Worm (Caenorhabditis elegans) whole organism, L4 larva: ENCODE data around the gene Y37A1A.4.
A peak's percentile ranks its signal among the peaks of the same experiment; 100 is the strongest.

Experiments used
- D1046.2 ChIP-seq: fragments of 200-800 bp; sonication (Bioruptor generic); IDR thresholded peaks from 2 replicates; pipeline ENCODE4 v1.3.6; 2022; ENCODE audit warnings: missing genetic modification characterization, missing compliant biosample characterization
- F37D6.2 ChIP-seq: sonication (generic microtip); optimal IDR thresholded peaks from 2 replicates; lab custom pipeline; 2016; ENCODE audit warnings: mild to moderate bottlenecking, missing genetic modification characterization, missing compliant biosample characterization
- R02D3.7 ChIP-seq: fragments of 150-350 bp; sonication (generic microtip); optimal IDR thresholded peaks from 3 replicates; lab custom pipeline; 2014; ENCODE audit warnings: missing biosample characterization, missing genetic modification characterization
- T26A8.4 ChIP-seq: fragments of 200-800 bp; sonication (Bioruptor generic); IDR thresholded peaks from 2 replicates; pipeline ENCODE4 v1.3.6; 2022; ENCODE audit warnings: missing genetic modification characterization, missing compliant biosample characterization
- Y105C5A.15 ChIP-seq: fragments of 200-800 bp; sonication (Bioruptor generic); IDR thresholded peaks from 2 replicates; pipeline ENCODE4 v1.3.6; 2022; ENCODE audit warnings: missing genetic modification characterization, missing compliant biosample characterization
- Y48G9A.11 ChIP-seq: fragments of 200-800 bp; sonication (Bioruptor generic); IDR thresholded peaks from 2 replicates; pipeline ENCODE4 v1.3.6; 2022; ENCODE audit warnings: missing genetic modification reagents, missing genetic modification characterization, missing compliant biosample characterization
- Y75B8A.6 ChIP-seq: fragments of 200-800 bp; sonication (Bioruptor generic); IDR thresholded peaks from 2 replicates; pipeline ENCODE4 v1.3.6; 2022; ENCODE audit warnings: missing genetic modification reagents, missing genetic modification characterization, missing compliant biosample characterization
- ZK337.2 ChIP-seq: fragments of 200-800 bp; sonication (Bioruptor generic); IDR thresholded peaks from 2 replicates; pipeline ENCODE4 v1.3.6; 2022; ENCODE audit warnings: missing genetic modification reagents, missing genetic modification characterization, missing compliant biosample characterization
- ZK546.5 ChIP-seq, 2 experiments: sonication (generic microtip); optimal IDR thresholded peaks; 2 replicates each; lab custom pipeline; 2017; ENCODE audit warnings: missing biosample characterization in 2 of 2, missing genetic modification characterization in 2 of 2
- aly-2 ChIP-seq: sonication (generic microtip); optimal IDR thresholded peaks from 2 replicates; lab custom pipeline; 2018; ENCODE audit warnings: missing biosample characterization, missing genetic modification characterization
- arid-1 ChIP-seq: fragments of 200-800 bp; sonication (Bioruptor generic); conservative IDR thresholded peaks from 2 replicates; pipeline ENCODE4 v1.3.6; 2022; ENCODE audit warnings: missing genetic modification reagents, missing genetic modification characterization, missing compliant biosample characterization
- attf-4 ChIP-seq: sonication (generic microtip); optimal IDR thresholded peaks from 3 replicates; lab custom pipeline; 2017; ENCODE audit warnings: missing biosample characterization, missing genetic modification characterization
- ceh-28 ChIP-seq: fragments of 150-350 bp; optimal IDR thresholded peaks from 2 replicates; lab custom pipeline; 2014; ENCODE audit warnings: missing biosample characterization, missing genetic modification reagents, missing genetic modification characterization
- ceh-44 ChIP-seq: fragments of 200-800 bp; sonication (Bioruptor generic); IDR thresholded peaks from 2 replicates; pipeline ENCODE4 v1.3.6; 2022; ENCODE audit warnings: missing genetic modification reagents, missing genetic modification characterization, missing compliant biosample characterization
- ceh-62 ChIP-seq: sonication (generic microtip); optimal IDR thresholded peaks from 2 replicates; lab custom pipeline; 2017; ENCODE audit warnings: missing biosample characterization, missing genetic modification characterization
- ces-1 ChIP-seq: fragments of 150-350 bp; sonication (generic microtip); optimal IDR thresholded peaks from 4 replicates; lab custom pipeline; 2014; ENCODE audit warnings: missing biosample characterization, missing genetic modification reagents, missing genetic modification characterization
- ctbp-1 ChIP-seq: fragments of 200-800 bp; sonication (Bioruptor generic); IDR thresholded peaks from 2 replicates; pipeline ENCODE4 v1.3.6; 2022; ENCODE audit warnings: missing genetic modification reagents, missing genetic modification characterization, missing compliant biosample characterization
- daf-8 ChIP-seq: fragments of 200-800 bp; sonication (Bioruptor generic); IDR thresholded peaks from 2 replicates; pipeline ENCODE4 v1.3.6; 2022; ENCODE audit warnings: missing genetic modification characterization, missing compliant biosample characterization
- dmd-8 ChIP-seq: fragments of 200-800 bp; sonication (Bioruptor generic); IDR thresholded peaks from 2 replicates; pipeline ENCODE4 v1.3.6; 2022; ENCODE audit warnings: missing genetic modification characterization, missing compliant biosample characterization
- dmd-9 ChIP-seq: fragments of 200-800 bp; sonication (Bioruptor generic); IDR thresholded peaks from 2 replicates; pipeline ENCODE4 v1.3.6; 2022; ENCODE audit warnings: missing genetic modification reagents, missing genetic modification characterization, missing compliant biosample characterization
- dpl-1 ChIP-seq: fragments of 150-350 bp; optimal IDR thresholded peaks from 2 replicates; lab custom pipeline; 2014; ENCODE audit warnings: missing biosample characterization, missing genetic modification reagents, missing genetic modification characterization
- fkh-10 ChIP-seq: fragments of 150-350 bp; optimal IDR thresholded peaks from 2 replicates; lab custom pipeline; 2014; ENCODE audit warnings: missing biosample characterization, missing genetic modification reagents, missing genetic modification characterization
- fos-1 ChIP-seq: fragments of 150-350 bp; optimal IDR thresholded peaks from 2 replicates; lab custom pipeline; 2014; ENCODE audit warnings: missing biosample characterization, missing genetic modification characterization
- hif-1 ChIP-seq, 2 experiments: sonication (generic microtip); optimal IDR thresholded peaks; 2 replicates each; lab custom pipeline; 2016 to 2017; ENCODE audit warnings: missing compliant biosample characterization in 2 of 2, missing genetic modification characterization in 2 of 2, missing genetic modification reagents in 2 of 2, missing genotype in 2 of 2, mild to moderate bottlenecking in 1 of 2
- hlh-30 ChIP-seq: sonication (generic microtip); optimal IDR thresholded peaks from 2 replicates; lab custom pipeline; 2017; ENCODE audit warnings: antibody characterized with exemption, mild to moderate bottlenecking, missing genetic modification characterization, missing compliant biosample characterization; ENCODE audit not compliant: insufficient read depth
- lin-13 ChIP-seq: fragments of 150-350 bp; optimal IDR thresholded peaks from 2 replicates; lab custom pipeline; 2014; ENCODE audit warnings: missing biosample characterization, missing genetic modification reagents, missing genetic modification characterization
- lin-29 ChIP-seq: fragments of 200-800 bp; sonication (Bioruptor generic); IDR thresholded peaks from 2 replicates; pipeline ENCODE4 v1.3.6; 2022; ENCODE audit warnings: missing genetic modification reagents, missing genetic modification characterization, missing compliant biosample characterization
- lin-38 ChIP-seq: fragments of 200-800 bp; sonication (Bioruptor generic); IDR thresholded peaks from 2 replicates; pipeline ENCODE4 v1.3.6; 2022; ENCODE audit warnings: missing genetic modification reagents, missing genetic modification characterization, missing compliant biosample characterization
- lin-39 ChIP-seq: fragments of 150-350 bp; optimal IDR thresholded peaks from 2 replicates; lab custom pipeline; 2014; ENCODE audit warnings: missing biosample characterization, missing genetic modification reagents, missing genetic modification characterization
- lir-3 ChIP-seq: sonication (generic microtip); optimal IDR thresholded peaks from 2 replicates; lab custom pipeline; 2016; ENCODE audit warnings: mild to moderate bottlenecking, missing genetic modification characterization, missing compliant biosample characterization
- lsy-2 ChIP-seq, 2 experiments: fragments of 150-350 bp in 1 of 2; sonication (generic microtip) in 1 of 2; optimal IDR thresholded peaks; 2 replicates each; lab custom pipeline; 2014 to 2017; ENCODE audit warnings: missing biosample characterization in 2 of 2, missing genetic modification characterization in 2 of 2
- madf-9 ChIP-seq: fragments of 200-800 bp; sonication (Bioruptor generic); conservative IDR thresholded peaks from 2 replicates; pipeline ENCODE4 v1.3.6; 2022; ENCODE audit warnings: missing genetic modification reagents, missing genetic modification characterization, missing compliant biosample characterization
- mep-1 ChIP-seq: fragments of 150-350 bp; sonication (generic microtip); optimal IDR thresholded peaks from 3 replicates; lab custom pipeline; 2014; ENCODE audit warnings: missing biosample characterization, missing genetic modification characterization
- mxl-2 ChIP-seq: fragments of 200-800 bp; sonication (Bioruptor generic); conservative IDR thresholded peaks from 2 replicates; pipeline ENCODE4 v1.3.6; 2022; ENCODE audit warnings: missing genetic modification reagents, missing genetic modification characterization, missing compliant biosample characterization
- mxl-3 ChIP-seq: fragments of 200-800 bp; sonication (Bioruptor generic); optimal IDR thresholded peaks from 2 replicates; lab custom pipeline; 2018; ENCODE audit warnings: mild to moderate bottlenecking, missing genetic modification characterization, missing compliant biosample characterization
- nhr-10 ChIP-seq: fragments of 150-350 bp; optimal IDR thresholded peaks from 2 replicates; lab custom pipeline; 2014; ENCODE audit warnings: missing biosample characterization, missing genetic modification characterization
- nhr-11 ChIP-seq: fragments of 150-350 bp; optimal IDR thresholded peaks from 2 replicates; lab custom pipeline; 2014; ENCODE audit warnings: missing biosample characterization, missing genetic modification characterization
- nhr-111 ChIP-seq: fragments of 200-800 bp; sonication (Bioruptor generic); optimal IDR thresholded peaks from 2 replicates; lab custom pipeline; 2018; ENCODE audit warnings: mild to moderate bottlenecking, missing genetic modification characterization, missing compliant biosample characterization
- nhr-48 ChIP-seq: sonication (generic microtip); optimal IDR thresholded peaks from 2 replicates; lab custom pipeline; 2016; ENCODE audit warnings: mild to moderate bottlenecking, missing genetic modification characterization, missing compliant biosample characterization
- nhr-6 ChIP-seq: fragments of 150-350 bp; optimal IDR thresholded peaks from 2 replicates; lab custom pipeline; 2014; ENCODE audit warnings: missing biosample characterization, missing genetic modification characterization
- nhr-76 ChIP-seq: fragments of 150-350 bp; optimal IDR thresholded peaks from 2 replicates; lab custom pipeline; 2014; ENCODE audit warnings: missing biosample characterization, missing genetic modification characterization
- nhr-77 ChIP-seq: fragments of 150-350 bp; optimal IDR thresholded peaks from 2 replicates; lab custom pipeline; 2014; ENCODE audit warnings: missing biosample characterization, missing genetic modification characterization
- pqm-1 ChIP-seq: sonication (generic microtip); optimal IDR thresholded peaks from 2 replicates; lab custom pipeline; 2017; ENCODE audit warnings: missing biosample characterization, missing genetic modification characterization
- saeg-2 ChIP-seq: fragments of 200-800 bp; sonication (Bioruptor generic); IDR thresholded peaks from 2 replicates; pipeline ENCODE4 v1.3.6; 2022; ENCODE audit warnings: missing genetic modification reagents, missing genetic modification characterization, missing compliant biosample characterization
- snpc-1.2 ChIP-seq: fragments of 200-800 bp; sonication (Bioruptor generic); IDR thresholded peaks from 2 replicates; pipeline ENCODE4 v1.3.6; 2022; ENCODE audit warnings: missing genetic modification reagents, missing genetic modification characterization, missing compliant biosample characterization
- spr-3 ChIP-seq: fragments of 200-800 bp; sonication (Bioruptor generic); optimal IDR thresholded peaks from 2 replicates; lab custom pipeline; 2018; ENCODE audit warnings: mild to moderate bottlenecking, missing genetic modification characterization, missing compliant biosample characterization
- tra-1 ChIP-seq: fragments of 200-800 bp; sonication (Bioruptor generic); IDR thresholded peaks from 2 replicates; pipeline ENCODE4 v1.3.6; 2022; ENCODE audit warnings: missing genetic modification reagents, missing genetic modification characterization, missing compliant biosample characterization
- zag-1 ChIP-seq: fragments of 150-350 bp; optimal IDR thresholded peaks from 2 replicates; lab custom pipeline; 2014; ENCODE audit warnings: missing biosample characterization, missing genetic modification characterization
- zfp-2 ChIP-seq: sonication (generic microtip); optimal IDR thresholded peaks from 2 replicates; lab custom pipeline; 2016; ENCODE audit warnings: mild to moderate bottlenecking, missing genetic modification characterization, missing compliant biosample characterization
- zip-11 ChIP-seq: fragments of 200-800 bp; sonication (Bioruptor generic); IDR thresholded peaks from 2 replicates; pipeline ENCODE4 v1.3.6; 2022; ENCODE audit warnings: missing genetic modification characterization, missing compliant biosample characterization
- zip-2 ChIP-seq: fragments of 150-350 bp; optimal IDR thresholded peaks from 2 replicates; lab custom pipeline; 2014; ENCODE audit warnings: missing biosample characterization, missing genetic modification characterization
- ztf-11 ChIP-seq: fragments of 150-350 bp; optimal IDR thresholded peaks from 2 replicates; lab custom pipeline; 2014; ENCODE audit warnings: missing biosample characterization, missing genetic modification characterization
- ztf-7 ChIP-seq: fragments of 150-350 bp; optimal IDR thresholded peaks from 2 replicates; lab custom pipeline; 2014; ENCODE audit warnings: missing biosample characterization, missing genetic modification characterization

Gene Y37A1A.4

DNA sequence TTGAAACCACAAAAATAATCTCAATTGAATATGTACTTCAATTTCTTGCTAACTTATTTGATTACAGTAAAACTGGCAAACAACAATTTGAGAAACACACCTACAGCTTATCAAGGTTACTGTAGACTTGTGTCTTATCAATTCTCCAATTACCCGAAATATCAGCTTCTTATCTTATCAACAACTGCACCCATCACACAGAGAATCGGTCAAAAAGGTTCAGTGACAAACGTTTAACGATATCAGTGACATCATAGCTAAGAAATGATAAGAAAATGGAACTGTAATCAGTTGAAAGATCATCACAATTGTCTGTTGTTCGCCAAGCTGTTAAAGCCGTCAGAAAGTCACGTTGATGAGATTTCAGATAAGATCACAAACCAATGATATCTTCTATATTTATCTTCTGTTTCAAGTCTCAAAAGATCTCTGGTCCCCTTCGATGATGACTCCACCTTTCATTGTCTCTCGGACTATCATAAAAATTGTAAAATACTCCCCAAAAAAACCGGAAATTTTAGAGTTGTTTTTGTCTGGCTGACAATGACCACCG is 14.9 kb upstream of the Y37A1A.4 start (continued):
- TF ChIP-seq hlh-30: peak; percentile 71
- TF ChIP-seq zip-2 (tag; lab: Kevin White, UChicago): peak; percentile 29
- TF ChIP-seq dmd-8 (GFP tag; lab: Robert Waterston, UW): no peak
- TF ChIP-seq spr-3: no peak
- no peak for TF ChIP-seq fkh-10 (GFP tag; lab: Kevin White, UChicago)
- no peak for TF ChIP-seq saeg-2 (GFP tag; lab: Robert Waterston, UW)
- TF ChIP-seq nhr-77 (tag; lab: Kevin White, UChicago): peak; percentile 99
- TF ChIP-seq D1046.2 (GFP tag; lab: Robert Waterston, UW): no peak
- no peak for TF ChIP-seq Y105C5A.15 (GFP tag; lab: Robert Waterston, UW)
- TF ChIP-seq ces-1 (GFP tag; lab: Kevin White, UChicago): no peak
- TF ChIP-seq ztf-7: peak; percentile 80
- no peak for TF ChIP-seq madf-9 (GFP tag; lab: Robert Waterston, UW)
- TF ChIP-seq Y48G9A.11: no peak
- no peak for TF ChIP-seq ceh-44 (GFP tag; lab: Robert Waterston, UW)
- peak; percentile 20 for TF ChIP-seq dpl-1
- TF ChIP-seq ztf-11: no peak
- no peak for TF ChIP-seq aly-2
- TF ChIP-seq nhr-111 (GFP tag; lab: Kevin White, UChicago): no peak
- TF ChIP-seq dmd-9 (GFP tag; lab: Robert Waterston, UW): no peak
- no peak for TF ChIP-seq R02D3.7 (tag; lab: Kevin White, UChicago)
- TF ChIP-seq zip-11 (GFP tag; lab: Robert Waterston, UW): no peak
- TF ChIP-seq lin-38: no peak
- TF ChIP-seq fos-1 (tag; lab: Kevin White, UChicago): peak; percentile 26
- no peak for TF ChIP-seq snpc-1.2 (GFP tag; lab: Robert Waterston, UW)
- TF ChIP-seq zfp-2: no peak
- no peak for TF ChIP-seq ZK337.2 (GFP tag; lab: Robert Waterston, UW)
- TF ChIP-seq hif-1 (tag; optimal IDR thresholded peaks at IDR 0.05; lab: Kevin White, UChicago): no peak
- no peak for TF ChIP-seq attf-4
- no peak for TF ChIP-seq F37D6.2 (tag; lab: Kevin White, UChicago)
- TF ChIP-seq nhr-6 (tag; lab: Kevin White, UChicago): peak; percentile 93
- no peak for TF ChIP-seq T26A8.4
- peak; percentile 48 for TF ChIP-seq lin-13
- TF ChIP-seq Y75B8A.6 (GFP tag; lab: Robert Waterston, UW): no peak
- TF ChIP-seq ceh-62 (tag; lab: Kevin White, UChicago): no peak
- no peak for TF ChIP-seq ctbp-1 (GFP tag; lab: Robert Waterston, UW)
- no peak for TF ChIP-seq lir-3
- peak; percentile 99 for TF ChIP-seq tra-1
- no peak for TF ChIP-seq ZK546.5 (tag; optimal IDR thresholded peaks at IDR 0.05; lab: Kevin White, UChicago)
- TF ChIP-seq nhr-11 (tag; lab: Kevin White, UChicago): peak; percentile 46
- peak; percentile 72 for TF ChIP-seq mep-1 (tag; lab: Kevin White, UChicago)
- peak; percentile 97 for TF ChIP-seq nhr-48
- TF ChIP-seq pqm-1 (tag; lab: Kevin White, UChicago): peak; percentile 100
- TF ChIP-seq arid-1 (GFP tag; lab: Robert Waterston, UW): no peak
- TF ChIP-seq nhr-76 (tag; lab: Kevin White, UChicago): peak; percentile 9
- no peak for TF ChIP-seq ceh-28
- TF ChIP-seq nhr-10 (tag; lab: Kevin White, UChicago): peak; percentile 83
- peak; percentile 77 for TF ChIP-seq mxl-3 (GFP tag; lab: Kevin White, UChicago)
- no peak for TF ChIP-seq lin-39 (tag; lab: Kevin White, UChicago)
- 0 out of 2 replicates have a peak, but pooled peaks have one; percentile 45 for TF ChIP-seq mxl-2 (GFP tag; lab: Robert Waterston, UW)
- no peak for TF ChIP-seq daf-8 (GFP tag; lab: Robert Waterston, UW)
- peak; percentile 74 to 96 for TF ChIP-seq lsy-2 (tag; optimal IDR thresholded peaks at IDR 0.05; lab: Kevin White, UChicago)
- no peak for TF ChIP-seq zag-1 (tag; lab: Kevin White, UChicago)
- TF ChIP-seq lin-29 (GFP tag; lab: Robert Waterston, UW): no peak
